Fruit fly (Drosophila melanogaster): ENCODE measurements around the gene Polr1E.

The Polr1E gene

dm6 chr3R:18311368-18311919 lies 9.9 kb upstream of the Polr1E start (continued):
- TF ChIP-seq disco-r (GFP tag; optimal IDR thresholded peaks at IDR 0.05) (peak; percentile 5), jigr1 (GFP tag; IDR thresholded peaks at IDR 0.05) (no peak), CG18599 (GFP tag; optimal IDR thresholded peaks at IDR 0.05) (peak; percentile 74), CG9932 (GFP tag; IDR thresholded peaks at IDR 0.05) (peak; percentile 42; the same call in 1 of the 2 replicates), CG3407 (GFP tag; optimal IDR thresholded peaks at IDR 0.05) (peak; percentile 86), dpn (GFP tag; optimal IDR thresholded peaks at IDR 0.05) (peak in 1 of 2 experiments; percentile 45), CG12391 (tag; optimal IDR thresholded peaks at IDR 0.05) (peak; percentile 81), vnd (GFP tag; IDR thresholded peaks at IDR 0.05; ENCODE audit: partially characterized antibody) (no peak), CG4820 (GFP tag; optimal IDR thresholded peaks at IDR 0.05) (peak; percentile 18), CG14667 (GFP tag; IDR thresholded peaks at IDR 0.05) (no peak), Atf-2 (GFP tag; optimal IDR thresholded peaks at IDR 0.05) (no peak), so (GFP tag; IDR thresholded peaks at IDR 0.05) (0 out of 3 replicates have a peak, but pooled peaks have one; percentile 27), da (GFP tag; optimal IDR thresholded peaks at IDR 0.05) (no peak), Oaz (GFP tag; IDR thresholded peaks at IDR 0.05) (no peak), C15 (GFP tag; IDR thresholded peaks at IDR 0.05) (no peak), CG10267 (tag; optimal IDR thresholded peaks at IDR 0.05) (peak; percentile 46), salm (tag; optimal IDR thresholded peaks at IDR 0.05) (no peak), tgo (GFP tag; IDR thresholded peaks at IDR 0.05) (no peak), wor (GFP tag; IDR thresholded peaks at IDR 0.05) (no peak), CG9437 (GFP tag; optimal IDR thresholded peaks at IDR 0.05) (peak; percentile 72), CG12104 (GFP tag; optimal IDR thresholded peaks at IDR 0.05) (peak; percentile 31), inv (GFP tag; IDR thresholded peaks at IDR 0.05; ENCODE audit: partially characterized antibody) (no peak), fd3F (GFP tag; optimal IDR thresholded peaks at IDR 0.05) (no peak), CG13287 (GFP tag; IDR thresholded peaks at IDR 0.05; ENCODE audit: partially characterized antibody) (no peak; the same call in 1 of the 2 replicates), Rx (GFP tag; IDR thresholded peaks at IDR 0.05) (peak; percentile 60), YL-1 (GFP tag; optimal IDR thresholded peaks at IDR 0.05) (no peak), pros (GFP tag; optimal IDR thresholded peaks at IDR 0.05) (peak; percentile 68), Stat92E (GFP tag; optimal IDR thresholded peaks at IDR 0.05) (no peak), dmrt11E (tag; optimal IDR thresholded peaks at IDR 0.05) (peak; percentile 72), Lim3 (GFP tag; IDR thresholded peaks at IDR 0.05) (no peak), Myb (GFP tag; optimal IDR thresholded peaks at IDR 0.05) (peak; percentile 16), CG12659 (GFP tag; optimal IDR thresholded peaks at IDR 0.05) (peak; percentile 49), Bdp1 (GFP tag; optimal IDR thresholded peaks at IDR 0.05) (no peak), her (GFP tag; optimal IDR thresholded peaks at IDR 0.05) (peak; percentile 47), danr (GFP tag; IDR thresholded peaks at IDR 0.05) (no peak), CG43689 (GFP tag; IDR thresholded peaks at IDR 0.05) (no peak), CG3163 (GFP tag; optimal IDR thresholded peaks at IDR 0.05) (peak; percentile 19), CG6791 (GFP tag; IDR thresholded peaks at IDR 0.05; ENCODE audit: partially characterized antibody) (no peak), row (GFP tag; IDR thresholded peaks at IDR 0.05) (peak; percentile 57; the same call in 2 of the 3 replicates), kah (GFP tag; optimal IDR thresholded peaks at IDR 0.05) (no peak), Fer2 (tag; optimal IDR thresholded peaks at IDR 0.05) (no peak), pb (GFP tag; optimal IDR thresholded peaks at IDR 0.05) (peak; percentile 58), Pdp1 (GFP tag; optimal IDR thresholded peaks at IDR 0.05) (peak; percentile 17 to 30), pan (optimal IDR thresholded peaks at IDR 0.05) (no peak), pan (GFP tag; optimal IDR thresholded peaks at IDR 0.05 in 1 of 2, IDR thresholded peaks at IDR 0.05 in 1 of 2) (peak in 1 of 2 experiments; percentile 14), Neu2 (GFP tag; optimal IDR thresholded peaks at IDR 0.05; ENCODE audit: borderline replicate concordance) (no peak), dati (GFP tag; IDR thresholded peaks at IDR 0.05) (0 out of 2 replicates have a peak, but pooled peaks have one; percentile 36), Sox100B (GFP tag; optimal IDR thresholded peaks at IDR 0.05) (peak; percentile 76), ara (GFP tag; IDR thresholded peaks at IDR 0.05) (peak; percentile 75), Hr78 (GFP tag; optimal IDR thresholded peaks at IDR 0.05) (peak in 1 of 2 experiments; percentile 95)
